Fruit fly (Drosophila melanogaster) whole organism, embryonic: Measurements from ENCODE around the gene spz5.

Experiments
- ATbp ChIP-seq: fragments of 200-800 bp; sonication (Bioruptor generic); optimal IDR thresholded peaks from 2 replicates; lab custom pipeline; 2017; ENCODE audit warnings: missing biosample characterization, mild to moderate bottlenecking, missing genetic modification characterization, missing genetic modification reagents
- Awh ChIP-seq: fragments of 200-800 bp; sonication (Bioruptor generic); IDR thresholded peaks from 2 replicates; pipeline ENCODE4, ENCODE4 v1.3.6; 2022; ENCODE audit warnings: missing biosample characterization, missing genetic modification characterization
- CG10979 ChIP-seq: fragments of 200-800 bp; sonication (Bioruptor generic); optimal IDR thresholded peaks from 2 replicates; lab custom pipeline; 2018; ENCODE audit warnings: missing biosample characterization, mild to moderate bottlenecking, missing genetic modification characterization, moderate library complexity
- CG15269 ChIP-seq: fragments of 200-800 bp; sonication (Bioruptor generic); optimal IDR thresholded peaks from 2 replicates; lab custom pipeline; 2018; ENCODE audit warnings: missing biosample characterization, mild to moderate bottlenecking, missing genetic modification characterization, moderate library complexity
- CG15601 ChIP-seq: fragments of 200-800 bp; sonication (Bioruptor generic); optimal IDR thresholded peaks from 3 replicates; lab custom pipeline; 2019; ENCODE audit warnings: missing biosample characterization, mild to moderate bottlenecking, missing genetic modification characterization, moderate library complexity
- CG15696 ChIP-seq: fragments of 200-800 bp; sonication (Bioruptor generic); optimal IDR thresholded peaks from 2 replicates; lab custom pipeline; 2019; ENCODE audit warnings: missing biosample characterization, mild to moderate bottlenecking, missing genetic modification characterization, moderate library complexity
- CG17186 ChIP-seq: fragments of 200-800 bp; sonication (Bioruptor generic); optimal IDR thresholded peaks from 3 replicates; lab custom pipeline; 2017; ENCODE audit warnings: missing biosample characterization, missing genetic modification reagents, missing genetic modification characterization
- CG17328 ChIP-seq: fragments of 200-800 bp; sonication (Bioruptor generic); IDR thresholded peaks from 2 replicates; pipeline ENCODE4 v1.3.6; 2022; ENCODE audit warnings: missing biosample characterization, missing genetic modification characterization
- CG17361 ChIP-seq: fragments of 200-800 bp; sonication (Bioruptor generic); IDR thresholded peaks from 3 replicates; pipeline ENCODE4 v1.3.6; 2022; ENCODE audit warnings: missing biosample characterization, missing genetic modification characterization
- CG17802 ChIP-seq: fragments of 200-800 bp; sonication (Bioruptor generic); optimal IDR thresholded peaks from 2 replicates; lab custom pipeline; 2018; ENCODE audit warnings: missing biosample characterization, mild to moderate bottlenecking, missing genetic modification characterization, moderate library complexity
- CG1832 ChIP-seq: fragments of 200-800 bp; sonication (Bioruptor generic); optimal IDR thresholded peaks from 2 replicates; lab custom pipeline; 2017; ENCODE audit warnings: missing biosample characterization, mild to moderate bottlenecking, missing genetic modification characterization, inconsistent platforms
- CG18599 ChIP-seq: fragments of 200-800 bp; sonication (Bioruptor generic); optimal IDR thresholded peaks from 3 replicates; lab custom pipeline; 2017; ENCODE audit warnings: missing biosample characterization, missing genetic modification characterization, mild to moderate bottlenecking, moderate library complexity, missing genetic modification reagents
- CG3847 ChIP-seq: fragments of 200-800 bp; sonication (Bioruptor generic); IDR thresholded peaks from 2 replicates; pipeline ENCODE4 v1.3.6; 2022; ENCODE audit warnings: missing biosample characterization, missing genetic modification characterization
- CG43689 ChIP-seq: fragments of 200-800 bp; sonication (Bioruptor generic); IDR thresholded peaks from 2 replicates; pipeline ENCODE4 v1.3.6; 2022; ENCODE audit warnings: missing biosample characterization, missing genetic modification characterization
- CG7372 ChIP-seq: fragments of 200-800 bp; sonication (Bioruptor generic); IDR thresholded peaks from 2 replicates; pipeline ENCODE4 v1.3.6; 2022; ENCODE audit warnings: missing biosample characterization, missing genetic modification characterization
- CG8290 ChIP-seq, 3 experiments: fragments of 200-800 bp; sonication (Bioruptor generic); optimal IDR thresholded peaks; 2 replicates each; lab custom pipeline; 2016 to 2019; ENCODE audit warnings: missing biosample characterization in 3 of 3, missing genetic modification characterization in 3 of 3, mild to moderate bottlenecking in 2 of 3, moderate library complexity in 1 of 3
- CG8765 ChIP-seq: fragments of 200-800 bp; sonication (Bioruptor generic); IDR thresholded peaks from 2 replicates; pipeline ENCODE4 v1.3.6; 2022; ENCODE audit warnings: missing biosample characterization, missing genetic modification characterization
- CG9437 ChIP-seq: fragments of 200-800 bp; sonication (Bioruptor generic); optimal IDR thresholded peaks from 2 replicates; lab custom pipeline; 2018; ENCODE audit warnings: missing biosample characterization, mild to moderate bottlenecking, missing genetic modification characterization
- CrebB ChIP-seq: fragments of 200-800 bp; sonication (Bioruptor generic); optimal IDR thresholded peaks from 3 replicates; lab custom pipeline; 2018; ENCODE audit warnings: missing biosample characterization, mild to moderate bottlenecking, missing genetic modification characterization
- Eip74EF ChIP-seq, 2 experiments: fragments of 200-800 bp in 1 of 2; fragments of >200 bp in 1 of 2; sonication (Bioruptor generic) in 1 of 2; optimal IDR thresholded peaks; 2 replicates each; lab custom pipeline; 2017 to 2019; ENCODE audit warnings: missing biosample characterization in 2 of 2, missing genetic modification characterization in 2 of 2, mild to moderate bottlenecking in 1 of 2, moderate library complexity in 1 of 2
- Ets65A ChIP-seq: fragments of 200-800 bp; sonication (Bioruptor generic); peaks from one replicate; lab custom pipeline; 2016; ENCODE audit warnings: missing biosample characterization, missing genetic modification characterization
- Gsc ChIP-seq: fragments of 200-800 bp; sonication (Bioruptor generic); IDR thresholded peaks from 2 replicates; pipeline ENCODE4 v1.3.6; 2022; ENCODE audit warnings: missing biosample characterization, missing genetic modification characterization
- Lhr ChIP-seq: fragments of 200-800 bp; sonication (Bioruptor generic); optimal IDR thresholded peaks from 3 replicates; lab custom pipeline; 2017; ENCODE audit warnings: mild to moderate bottlenecking, missing biosample characterization, missing genetic modification reagents, missing genetic modification characterization
- MTF-1 ChIP-seq: fragments of 200-800 bp; sonication (Bioruptor generic); optimal IDR thresholded peaks from 2 replicates; lab custom pipeline; 2018; ENCODE audit warnings: missing biosample characterization, mild to moderate bottlenecking, missing genetic modification characterization, borderline replicate concordance
- Mrtf ChIP-seq: fragments of 200-800 bp; sonication (Bioruptor generic); IDR thresholded peaks from 3 replicates; pipeline ENCODE4 v1.3.6; 2022; ENCODE audit warnings: missing biosample characterization, missing genetic modification characterization
- Neu2 ChIP-seq: fragments of 200-800 bp; sonication (Bioruptor generic); optimal IDR thresholded peaks from 3 replicates; lab custom pipeline; 2016; ENCODE audit warnings: missing biosample characterization, missing genetic modification characterization, borderline replicate concordance
- Optix ChIP-seq: fragments of 200-800 bp; sonication (Bioruptor generic); IDR thresholded peaks from 3 replicates; pipeline ENCODE4 v1.3.6; 2022; ENCODE audit warnings: missing biosample characterization, missing genetic modification characterization
- Rfx ChIP-seq: fragments of 200-800 bp; sonication (Bioruptor generic); IDR thresholded peaks from 2 replicates; pipeline ENCODE4 v1.3.6; 2022; ENCODE audit warnings: missing biosample characterization, missing genetic modification characterization
- Side ChIP-seq: fragments of 200-800 bp; sonication (Bioruptor generic); optimal IDR thresholded peaks from 2 replicates; lab custom pipeline; 2016; ENCODE audit warnings: missing biosample characterization, missing genetic modification characterization
- Six4 ChIP-seq: fragments of 200-800 bp; sonication (Bioruptor generic); optimal IDR thresholded peaks from 2 replicates; lab custom pipeline; 2016; ENCODE audit warnings: missing biosample characterization, missing genetic modification characterization
- ac ChIP-seq: fragments of 200-800 bp; sonication (Bioruptor generic); optimal IDR thresholded peaks from 3 replicates; lab custom pipeline; 2017; ENCODE audit warnings: missing biosample characterization, mild to moderate bottlenecking, missing genetic modification characterization
- az2 ChIP-seq: fragments of 200-800 bp; sonication (Bioruptor generic); optimal IDR thresholded peaks from 3 replicates; lab custom pipeline; 2016; ENCODE audit warnings: missing biosample characterization, missing genetic modification characterization
- cg ChIP-seq: fragments of 200-800 bp; sonication (Bioruptor generic); optimal IDR thresholded peaks from 3 replicates; lab custom pipeline; 2019; ENCODE audit warnings: missing biosample characterization, mild to moderate bottlenecking, missing genetic modification characterization, moderate library complexity
- crol ChIP-seq: fragments of 200-800 bp; sonication (Bioruptor generic); IDR thresholded peaks from 2 replicates; pipeline ENCODE4 v1.3.6; 2022; ENCODE audit warnings: missing biosample characterization, missing genetic modification characterization
- emc ChIP-seq: fragments of 200-800 bp; sonication (Bioruptor generic); optimal IDR thresholded peaks from 2 replicates; lab custom pipeline; 2016; ENCODE audit warnings: missing biosample characterization, missing genetic modification characterization
- ems ChIP-seq: fragments of 200-800 bp; sonication (Bioruptor generic); optimal IDR thresholded peaks from 3 replicates; lab custom pipeline; 2016; ENCODE audit warnings: missing biosample characterization, missing genetic modification characterization
- eyg ChIP-seq: fragments of 200-800 bp; sonication (Bioruptor generic); optimal IDR thresholded peaks from 3 replicates; lab custom pipeline; 2016; ENCODE audit warnings: missing biosample characterization, missing genetic modification characterization
- gce ChIP-seq: fragments of 200-800 bp; sonication (Bioruptor generic); IDR thresholded peaks from 3 replicates; pipeline ENCODE4 v1.3.6; 2022; ENCODE audit warnings: missing biosample characterization, missing genetic modification characterization
- gfzf ChIP-seq: fragments of 200-800 bp; sonication (Bioruptor generic); optimal IDR thresholded peaks from 2 replicates; lab custom pipeline; 2016; ENCODE audit warnings: missing biosample characterization, mild to moderate bottlenecking, missing genetic modification characterization, moderate library complexity
- nmo ChIP-seq: fragments of 200-800 bp; sonication (Bioruptor generic); optimal IDR thresholded peaks from 2 replicates; lab custom pipeline; 2018; ENCODE audit warnings: missing biosample characterization, mild to moderate bottlenecking, missing genetic modification characterization, moderate library complexity
- nom ChIP-seq: fragments of 200-800 bp; sonication (Bioruptor generic); optimal IDR thresholded peaks from 2 replicates; lab custom pipeline; 2017; ENCODE audit warnings: missing biosample characterization, missing genetic modification characterization, mild to moderate bottlenecking, moderate library complexity, missing genetic modification reagents
- org-1 ChIP-seq: fragments of 200-800 bp; sonication (Bioruptor generic); optimal IDR thresholded peaks from 2 replicates; lab custom pipeline; 2017; ENCODE audit warnings: missing biosample characterization, missing genetic modification characterization
- pum ChIP-seq: fragments of 200-800 bp; sonication (Bioruptor generic); optimal IDR thresholded peaks from 2 replicates; lab custom pipeline; 2016; ENCODE audit warnings: missing biosample characterization, missing genetic modification characterization
- ro ChIP-seq: fragments of 200-800 bp; sonication (Bioruptor generic); IDR thresholded peaks from 2 replicates; pipeline ENCODE4 v1.3.6; 2022; ENCODE audit warnings: missing biosample characterization, missing genetic modification characterization
- shn ChIP-seq: fragments of 200-800 bp; sonication (Bioruptor generic); optimal IDR thresholded peaks from 3 replicates; lab custom pipeline; 2016; ENCODE audit warnings: missing biosample characterization, missing genetic modification characterization
- tll ChIP-seq, 2 experiments: fragments of 200-800 bp in 1 of 2; fragments of >200 bp in 1 of 2; sonication (Bioruptor generic) in 1 of 2; optimal IDR thresholded peaks; 2 replicates each; lab custom pipeline; 2017 to 2019; ENCODE audit warnings: missing biosample characterization in 2 of 2, missing genetic modification characterization in 2 of 2, mild to moderate bottlenecking in 1 of 2, moderate library complexity in 1 of 2

The spz5 gene

dm6 chr3L:2850966-2851365 is 41.0 kb downstream of the spz5 start (continued):
- TF ChIP-seq Side (GFP tag; lab: Kevin White, UChicago) (peak; percentile 14), Rfx (peak; percentile 57), CG7372 (GFP tag; lab: Robert Waterston, UW) (peak; percentile 16; the same call in 1 of the 2 replicates), org-1 (peak; percentile 21), nmo (GFP tag; lab: Kevin White, UChicago) (peak; percentile 3), Six4 (GFP tag; lab: Kevin White, UChicago) (no peak), Eip74EF (GFP tag; optimal IDR thresholded peaks at IDR 0.05; lab: Kevin White, UChicago) (no peak), CG17802 (tag; lab: Kevin White, UChicago) (no peak), CG8290 (GFP tag; optimal IDR thresholded peaks at IDR 0.05; lab: Kevin White, UChicago) (no peak), CG8290 (tag; optimal IDR thresholded peaks at IDR 0.05; lab: Kevin White, UChicago) (peak in 1 of 2 experiments; percentile 57)

- no peak for TF ChIP-seq tll (GFP tag; optimal IDR thresholded peaks at IDR 0.05; lab: Kevin White, UChicago)
- TF ChIP-seq eyg (GFP tag; lab: Kevin White, UChicago), result no peak
- no peak for TF ChIP-seq Optix (GFP tag; lab: Robert Waterston, UW)
- TF ChIP-seq CG15269 (tag; lab: Kevin White, UChicago), result no peak
- TF ChIP-seq crol (GFP tag; lab: Robert Waterston, UW), result no peak
- no peak for TF ChIP-seq CG15601
- TF ChIP-seq CG9437, result no peak
- no peak for TF ChIP-seq CG1832 (GFP tag; lab: Kevin White, UChicago)
- no peak for TF ChIP-seq ac
- no peak for TF ChIP-seq CG18599 (GFP tag; lab: Kevin White, UChicago)
- no peak for TF ChIP-seq ATbp (GFP tag; lab: Kevin White, UChicago)
- TF ChIP-seq Lhr (GFP tag; lab: Kevin White, UChicago), result no peak
- TF ChIP-seq shn (GFP tag; lab: Kevin White, UChicago), result no peak
- no peak for TF ChIP-seq CG17361 (GFP tag; lab: Robert Waterston, UW)
- TF ChIP-seq ems (GFP tag; lab: Kevin White, UChicago), result no peak
- no peak for TF ChIP-seq CrebB (tag; lab: Kevin White, UChicago)
- TF ChIP-seq az2, result no peak
- TF ChIP-seq, all 482 proteins: peak for 0
Measured at dm6 chr3L:2848940-2849339, 43.0 kb downstream of the spz5 start.

dm6 chr3L:2848269-2848668 is 43.7 kb downstream of the spz5 start:
- TF ChIP-seq Ets65A (GFP tag; lab: Kevin White, UChicago) (peak; percentile 36), pum (GFP tag; lab: Kevin White, UChicago) (no peak), nom (GFP tag; lab: Kevin White, UChicago) (peak; percentile 4)

- TF ChIP-seq CG8765 (GFP tag; lab: Robert Waterston, UW) (no peak), pum (GFP tag; lab: Kevin White, UChicago) (no peak), CG17186 (GFP tag; lab: Kevin White, UChicago) (no peak), CG15696 (tag; lab: Kevin White, UChicago) (no peak), ro (GFP tag; lab: Robert Waterston, UW) (no peak), Awh (GFP tag; lab: Robert Waterston, UW) (no peak), CG17328 (GFP tag; lab: Robert Waterston, UW) (no peak), CG10979 (peak; percentile 8), CG3847 (GFP tag; lab: Robert Waterston, UW) (no peak), emc (no peak), CG43689 (GFP tag; lab: Robert Waterston, UW) (no peak), Gsc (GFP tag; lab: Robert Waterston, UW) (no peak), CG8290 (GFP tag; optimal IDR thresholded peaks at IDR 0.05; lab: Kevin White, UChicago) (no peak), CG8290 (tag; optimal IDR thresholded peaks at IDR 0.05; lab: Kevin White, UChicago) (no peak), gfzf (no peak), gce (GFP tag; lab: Robert Waterston, UW) (no peak), MTF-1 (GFP tag; lab: Kevin White, UChicago) (no peak), cg (GFP tag; lab: Kevin White, UChicago) (no peak), Neu2 (GFP tag; lab: Kevin White, UChicago) (no peak), Mrtf (GFP tag; lab: Robert Waterston, UW) (no peak)
Measured at dm6 chr3L:2847257-2847656, 44.7 kb downstream of the spz5 start.
